Fruit fly (Drosophila melanogaster) whole organism: ENCODE results near the gene Kap3.

Experiments used
- Dll ChIP-seq: fragments of >200 bp; optimal IDR thresholded peaks from 2 replicates; lab custom pipeline; 2017
- EcR ChIP-seq, 2 experiments: fragments of >200 bp; optimal IDR thresholded peaks; 2 replicates each; lab custom pipeline; 2017; ENCODE audit warnings: missing biosample characterization in 2 of 2, missing genetic modification characterization in 2 of 2, missing genetic modification reagents in 2 of 2
- psq ChIP-seq: fragments of >200 bp; optimal IDR thresholded peaks from 2 replicates; lab custom pipeline; 2017
- usp ChIP-seq: fragments of >200 bp; optimal IDR thresholded peaks from 2 replicates; lab custom pipeline; 2017; ENCODE audit warnings: missing biosample characterization, missing genetic modification characterization, mixed read lengths

dm6 chrX:11325175-11325768 lies 14.6 kb downstream of the Kap3 start, which contains the start of gene Gapvd1:
- no peak for TF ChIP-seq Dll
- no peak for TF ChIP-seq EcR (GFP tag; optimal IDR thresholded peaks at IDR 0.05; lab: Kevin White, UChicago)
- TF ChIP-seq psq (lab: Kevin White, UChicago) = no peak
- TF ChIP-seq usp (GFP tag; lab: Kevin White, UChicago) = no peak
